Fruit fly (Drosophila melanogaster) Kc167 (cell line): ENCODE results near the gene obst-F.

Experiments used
- Myc ChIP-seq: fragments of >200 bp; optimal IDR thresholded peaks from 2 replicates; lab custom pipeline; 2017; ENCODE audit warnings: missing external identifiers
- h ChIP-seq: fragments of >200 bp; optimal IDR thresholded peaks from 3 replicates; lab custom pipeline; 2018; ENCODE audit warnings: missing external identifiers
- insv ChIP-seq: fragments of >200 bp; optimal IDR thresholded peaks from 3 replicates; lab custom pipeline; 2018; ENCODE audit warnings: missing external identifiers
- psq ChIP-seq: fragments of >200 bp; optimal IDR thresholded peaks from 2 replicates; lab custom pipeline; 2017; ENCODE audit warnings: missing external identifiers
- ttk ChIP-seq: sonication (Bioruptor generic); optimal IDR thresholded peaks from 2 replicates; lab custom pipeline; 2017; ENCODE audit warnings: missing external identifiers

- TF ChIP-seq psq (lab: Kevin White, UChicago) (no peak), h (no peak), Myc (lab: Kevin White, UChicago) (no peak), insv (no peak), ttk (lab: Kevin White, UChicago) (no peak)
Observed at dm6 chr3L:20247513-20248173, 46.2 kb upstream of the obst-F start, which contains the start of gene rdgC.
